Fruit fly (Drosophila melanogaster): ENCODE data around the gene CG11878.

The CG11878 gene

dm6 chr3R:25258628-25259240, 14.9 kb upstream of the CG11878 start, which contains the start of gene CG11857 (continued):
- TF ChIP-seq CG13296 (GFP tag; optimal IDR thresholded peaks at IDR 0.05) (peak; percentile 93), prd (optimal IDR thresholded peaks at IDR 0.05) (no peak), prd (GFP tag; IDR thresholded peaks at IDR 0.05) (peak; percentile 100), emc (GFP tag; optimal IDR thresholded peaks at IDR 0.05) (peak; percentile 94), slbo (GFP tag; IDR thresholded peaks at IDR 0.05) (peak; percentile 100), Hand (GFP tag; optimal IDR thresholded peaks at IDR 0.05) (peak; percentile 86), CG2129 (GFP tag; IDR thresholded peaks at IDR 0.05; ENCODE audit: partially characterized antibody) (peak; percentile 100), CG31365 (tag; optimal IDR thresholded peaks at IDR 0.05) (peak; percentile 83), kah (GFP tag; optimal IDR thresholded peaks at IDR 0.05) (peak; percentile 84), CG11247 (GFP tag; IDR thresholded peaks at IDR 0.05) (peak; percentile 99), E2f2 (GFP tag; IDR thresholded peaks at IDR 0.05) (peak; percentile 90), dm (GFP tag; optimal IDR thresholded peaks at IDR 0.05) (peak; percentile 93), vfl (GFP tag; optimal IDR thresholded peaks at IDR 0.05) (peak; percentile 99), mirr (GFP tag; optimal IDR thresholded peaks at IDR 0.05) (peak; percentile 95), al (GFP tag; IDR thresholded peaks at IDR 0.05) (peak; percentile 99), ttk (GFP tag; IDR thresholded peaks at IDR 0.05) (peak; percentile 99), Scr (GFP tag; IDR thresholded peaks at IDR 0.05; ENCODE audit: partially characterized antibody) (peak; percentile 100), CG3838 (GFP tag; optimal IDR thresholded peaks at IDR 0.05) (peak; percentile 95), CG34422 (GFP tag; IDR thresholded peaks at IDR 0.05) (peak; percentile 100), Lpt (GFP tag; optimal IDR thresholded peaks at IDR 0.05) (no peak)

dm6 chr3R:25260670-25261069, 13.0 kb upstream of the CG11878 start:
- no peak for TF ChIP-seq Lhr (GFP tag; optimal IDR thresholded peaks at IDR 0.05)
- no peak for TF ChIP-seq row (GFP tag; IDR thresholded peaks at IDR 0.05)
- no peak for TF ChIP-seq run (tag; optimal IDR thresholded peaks at IDR 0.05)
- no peak for TF ChIP-seq E2f1 (GFP tag; IDR thresholded peaks at IDR 0.05)
- TF ChIP-seq bigmax (GFP tag; optimal IDR thresholded peaks at IDR 0.05), result no peak
- TF ChIP-seq odd (GFP tag; optimal IDR thresholded peaks at IDR 0.05), result no peak
- TF ChIP-seq twi (tag; optimal IDR thresholded peaks at IDR 0.05), result no peak
- no peak for TF ChIP-seq CG2712 (tag; optimal IDR thresholded peaks at IDR 0.05)
- TF ChIP-seq CG32532 (GFP tag; IDR thresholded peaks at IDR 0.05), result no peak
- no peak for TF ChIP-seq fd102C (GFP tag; optimal IDR thresholded peaks at IDR 0.05)
- peak; percentile 47 for TF ChIP-seq CG34376 (GFP tag; optimal IDR thresholded peaks at IDR 0.05)
- peak; percentile 21 for TF ChIP-seq lbe (GFP tag; optimal IDR thresholded peaks at IDR 0.05)
- peak; percentile 52 for TF ChIP-seq D19A (tag; optimal IDR thresholded peaks at IDR 0.05)
- no peak for TF ChIP-seq p53 (GFP tag; optimal IDR thresholded peaks at IDR 0.05)
- TF ChIP-seq esg (GFP tag; conservative IDR thresholded peaks at IDR 0.05), result no peak
- TF ChIP-seq pb (GFP tag; optimal IDR thresholded peaks at IDR 0.05), result no peak
- TF ChIP-seq ttk (GFP tag; IDR thresholded peaks at IDR 0.05), result no peak
- TF ChIP-seq GATAe (GFP tag; conservative IDR thresholded peaks at IDR 0.05), result peak; percentile 53; the same call in 1 of the 2 replicates
- TF ChIP-seq unc-4 (GFP tag; IDR thresholded peaks at IDR 0.05; ENCODE audit: partially characterized antibody), result no peak
- peak; percentile 53 for TF ChIP-seq grn (GFP tag; optimal IDR thresholded peaks at IDR 0.05)
- TF ChIP-seq exex (tag; optimal IDR thresholded peaks at IDR 0.05), result peak; percentile 97
- TF ChIP-seq CG11398 (GFP tag; optimal IDR thresholded peaks at IDR 0.05), result no peak
- no peak for TF ChIP-seq ATbp (GFP tag; optimal IDR thresholded peaks at IDR 0.05)
- TF ChIP-seq seq (GFP tag; IDR thresholded peaks at IDR 0.05), result no peak
- no peak for TF ChIP-seq phol (tag; optimal IDR thresholded peaks at IDR 0.05)
- TF ChIP-seq CG15601 (tag; optimal IDR thresholded peaks at IDR 0.05), result no peak
- TF ChIP-seq gce (GFP tag; IDR thresholded peaks at IDR 0.05), result no peak
- no peak for TF ChIP-seq Fer1 (GFP tag; optimal IDR thresholded peaks at IDR 0.05)
- TF ChIP-seq CG1233 (GFP tag; optimal IDR thresholded peaks at IDR 0.05), result no peak
- TF ChIP-seq MBD-R2 (GFP tag; IDR thresholded peaks at IDR 0.05), result no peak
- no peak for TF ChIP-seq CG30020 (tag; optimal IDR thresholded peaks at IDR 0.05)
- no peak for TF ChIP-seq CG17568 (GFP tag; optimal IDR thresholded peaks at IDR 0.05)
